Worm (Caenorhabditis elegans): ENCODE results near the gene srxa-4.

DNA sequence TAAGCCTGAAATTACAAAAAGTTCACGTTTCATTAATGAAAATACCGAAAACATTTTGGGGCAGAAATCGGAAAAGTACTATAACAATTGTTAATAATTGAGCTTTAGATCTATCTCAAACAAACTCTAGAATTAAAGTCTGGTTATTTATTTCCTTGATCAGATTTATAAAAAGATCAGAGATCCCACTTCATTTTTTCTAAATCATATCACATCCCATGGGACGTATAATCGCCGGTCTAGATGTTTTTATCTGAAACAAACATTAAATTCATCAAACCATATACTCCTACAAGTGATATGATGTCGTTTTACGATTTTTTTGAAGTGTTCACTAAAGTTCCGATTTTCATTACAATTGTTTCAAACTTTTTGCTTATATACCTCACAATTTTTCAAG lies 8.6 kb upstream of the srxa-4 start, which contains the start of gene str-41:
- no peak for TF ChIP-seq ztf-29 (GFP tag; IDR thresholded peaks at IDR 0.05)
- no peak for TF ChIP-seq tab-1 (GFP tag; IDR thresholded peaks at IDR 0.05)
- no peak for TF ChIP-seq flt-1 (GFP tag; IDR thresholded peaks at IDR 0.05)
- TF ChIP-seq ref-1 (GFP tag; conservative IDR thresholded peaks at IDR 0.05), result no peak
- TF ChIP-seq ztf-23 (GFP tag; IDR thresholded peaks at IDR 0.05), result no peak
- TF ChIP-seq cog-1 (tag; optimal IDR thresholded peaks at IDR 0.05), result no peak
- no peak for TF ChIP-seq med-1 (GFP tag; optimal IDR thresholded peaks at IDR 0.05; ENCODE audit: insufficient read depth)
- TF ChIP-seq klf-2 (GFP tag; conservative IDR thresholded peaks at IDR 0.05), result no peak
- no peak for TF ChIP-seq T22C8.4 (GFP tag; IDR thresholded peaks at IDR 0.05)

Data from whole organism, midembryonic.